Fruit fly (Drosophila melanogaster) whole organism: ENCODE results near the gene CG42747.

Experiments
- CG8478 ChIP-seq: fragments of >200 bp; optimal IDR thresholded peaks from 2 replicates; lab custom pipeline; 2018; ENCODE audit warnings: inconsistent platforms
- Dll ChIP-seq: fragments of >200 bp; optimal IDR thresholded peaks from 2 replicates; lab custom pipeline; 2017
- EcR ChIP-seq, 2 experiments: fragments of >200 bp; optimal IDR thresholded peaks; 2 replicates each; lab custom pipeline; 2017; ENCODE audit warnings: missing biosample characterization in 2 of 2, missing genetic modification characterization in 2 of 2, missing genetic modification reagents in 2 of 2
- pan ChIP-seq: fragments of >200 bp; optimal IDR thresholded peaks from 2 replicates; lab custom pipeline; 2017
- psq ChIP-seq: fragments of >200 bp; optimal IDR thresholded peaks from 2 replicates; lab custom pipeline; 2017
- usp ChIP-seq: fragments of >200 bp; optimal IDR thresholded peaks from 2 replicates; lab custom pipeline; 2017; ENCODE audit warnings: missing biosample characterization, missing genetic modification characterization, mixed read lengths

CG42747 gene

dm6 chr3L:6519678-6520077 lies 119.3 kb downstream of the CG42747 start:
- TF ChIP-seq pan (lab: Kevin White, UChicago) (no peak), psq (lab: Kevin White, UChicago) (no peak), EcR (GFP tag; optimal IDR thresholded peaks at IDR 0.05; lab: Kevin White, UChicago) (no peak), CG8478 (no peak), usp (GFP tag; lab: Kevin White, UChicago) (no peak), Dll (lab: Kevin White, UChicago) (no peak)

DNA sequence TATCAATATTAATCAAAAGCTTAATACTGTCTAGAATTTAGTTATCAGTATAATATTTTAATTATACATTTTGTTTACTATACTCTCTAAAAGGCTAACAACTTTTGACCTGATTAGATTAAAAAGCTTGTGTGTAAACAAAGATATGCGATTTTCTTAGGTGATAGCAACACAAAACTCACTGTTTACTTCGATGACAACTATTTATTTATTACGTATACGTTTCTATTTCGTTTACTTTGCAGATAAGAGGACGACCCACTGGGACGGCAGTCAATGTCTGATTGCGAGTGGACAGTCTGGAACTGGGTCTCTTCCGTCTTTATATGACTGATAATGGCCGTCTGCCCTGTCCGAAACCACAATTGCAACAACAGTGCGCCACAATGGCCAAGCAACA lies 122.4 kb downstream of the CG42747 start:
- TF ChIP-seq pan (lab: Kevin White, UChicago) = no peak
- no peak for TF ChIP-seq psq (lab: Kevin White, UChicago)

dm6 chr3L:6530429-6530828 lies 130.0 kb downstream of the CG42747 start, which contains the start of gene betaTub65B:
betaTub65B (plus strand) TSS chr3L:6530729.
- no peak for TF ChIP-seq CG8478
- no peak for TF ChIP-seq psq (lab: Kevin White, UChicago)
- TF ChIP-seq EcR (GFP tag; optimal IDR thresholded peaks at IDR 0.05; lab: Kevin White, UChicago) = no peak
- no peak for TF ChIP-seq pan (lab: Kevin White, UChicago)
- TF ChIP-seq usp (GFP tag; lab: Kevin White, UChicago) = no peak
- no peak for TF ChIP-seq Dll (lab: Kevin White, UChicago)
